Fruit fly (Drosophila melanogaster) whole organism: ENCODE data around the gene Reg-2.

Source experiments
- CG8478 ChIP-seq: fragments of >200 bp; optimal IDR thresholded peaks from 2 replicates; lab custom pipeline; 2018; ENCODE audit warnings: inconsistent platforms
- Dll ChIP-seq: fragments of >200 bp; optimal IDR thresholded peaks from 2 replicates; lab custom pipeline; 2017
- pan ChIP-seq: fragments of >200 bp; optimal IDR thresholded peaks from 2 replicates; lab custom pipeline; 2017
- psq ChIP-seq: fragments of >200 bp; optimal IDR thresholded peaks from 2 replicates; lab custom pipeline; 2017
- usp ChIP-seq: fragments of >200 bp; optimal IDR thresholded peaks from 2 replicates; lab custom pipeline; 2017; ENCODE audit warnings: missing biosample characterization, missing genetic modification characterization, mixed read lengths

dm6 chr3L:622357-622834 is 16.0 kb upstream of the Reg-2 start:
- TF ChIP-seq pan (lab: Kevin White, UChicago) = no peak
- no peak for TF ChIP-seq Dll
- no peak for TF ChIP-seq psq
- TF ChIP-seq usp (GFP tag; lab: Kevin White, UChicago) = no peak
- no peak for TF ChIP-seq CG8478 (lab: Kevin White, UChicago)
